Fruit fly (Drosophila melanogaster) whole organism, embryonic: ENCODE measurements around the gene Osbp.

ENCODE experiments used
- Abd-B ChIP-seq: fragments of 200-800 bp; sonication (Bioruptor generic); optimal IDR thresholded peaks from 2 replicates; lab custom pipeline; 2018; ENCODE audit warnings: missing biosample characterization, mild to moderate bottlenecking, missing genetic modification characterization, moderate library complexity
- Aef1 ChIP-seq: fragments of 200-800 bp; sonication (Bioruptor generic); IDR thresholded peaks from 3 replicates; pipeline ENCODE4 v1.3.6; 2022; ENCODE audit warnings: missing biosample characterization, missing genetic modification characterization
- B-H2 ChIP-seq: fragments of 200-800 bp; sonication (Bioruptor generic); optimal IDR thresholded peaks from 2 replicates; lab custom pipeline; 2018; ENCODE audit warnings: missing biosample characterization, mild to moderate bottlenecking, missing genetic modification characterization
- CG10654 ChIP-seq: fragments of 200-800 bp; sonication (Bioruptor generic); optimal IDR thresholded peaks from 2 replicates; lab custom pipeline; 2016; ENCODE audit warnings: missing biosample characterization, missing genetic modification characterization
- CG12659 ChIP-seq: fragments of 200-800 bp; sonication (Bioruptor generic); optimal IDR thresholded peaks from 3 replicates; lab custom pipeline; 2017; ENCODE audit warnings: mild to moderate bottlenecking, missing biosample characterization, missing genetic modification reagents, missing genetic modification characterization
- CG12942 ChIP-seq: fragments of 200-800 bp; sonication (Bioruptor generic); optimal IDR thresholded peaks from 3 replicates; lab custom pipeline; 2016; ENCODE audit warnings: missing biosample characterization, missing genetic modification characterization
- CG13123 ChIP-seq: fragments of 200-800 bp; sonication (Bioruptor generic); optimal IDR thresholded peaks from 2 replicates; lab custom pipeline; 2016; ENCODE audit warnings: missing biosample characterization, missing genetic modification characterization
- CG15269 ChIP-seq: fragments of 200-800 bp; sonication (Bioruptor generic); optimal IDR thresholded peaks from 2 replicates; lab custom pipeline; 2018; ENCODE audit warnings: missing biosample characterization, mild to moderate bottlenecking, missing genetic modification characterization, moderate library complexity
- CG16815 ChIP-seq: fragments of 200-800 bp; sonication (Bioruptor generic); optimal IDR thresholded peaks from 3 replicates; lab custom pipeline; 2017; ENCODE audit warnings: missing biosample characterization, mild to moderate bottlenecking, missing genetic modification characterization
- CG34224 ChIP-seq: fragments of 200-800 bp; sonication (Bioruptor generic); IDR thresholded peaks from 3 replicates; pipeline ENCODE4 v1.3.6; 2022; ENCODE audit warnings: missing biosample characterization, missing genetic modification characterization; ENCODE audit not compliant: partially characterized antibody
- CG34376 ChIP-seq: fragments of 200-800 bp; sonication (Bioruptor generic); optimal IDR thresholded peaks from 2 replicates; lab custom pipeline; 2018; ENCODE audit warnings: missing biosample characterization, mild to moderate bottlenecking, missing genetic modification characterization
- CG3726 ChIP-seq: fragments of 200-800 bp; sonication (Bioruptor generic); IDR thresholded peaks from 3 replicates; pipeline ENCODE4, ENCODE4 v1.3.6; 2022; ENCODE audit warnings: missing biosample characterization, missing genetic modification characterization
- CG3995 ChIP-seq: fragments of 200-800 bp; sonication (Bioruptor generic); optimal IDR thresholded peaks from 3 replicates; lab custom pipeline; 2016; ENCODE audit warnings: missing biosample characterization, missing genetic modification characterization
- CG4328 ChIP-seq: fragments of 200-800 bp; sonication (Bioruptor generic); optimal IDR thresholded peaks from 3 replicates; lab custom pipeline; 2017; ENCODE audit warnings: missing biosample characterization, missing genetic modification reagents, missing genetic modification characterization
- CG4360 ChIP-seq: fragments of 200-800 bp; sonication (Bioruptor generic); IDR thresholded peaks from 2 replicates; pipeline ENCODE4 v1.3.6; 2022; ENCODE audit warnings: missing biosample characterization, missing genetic modification characterization
- CG5245 ChIP-seq: fragments of 200-800 bp; sonication (Bioruptor generic); optimal IDR thresholded peaks from 3 replicates; lab custom pipeline; 2016; ENCODE audit warnings: missing biosample characterization, missing genetic modification characterization
- CG6654 ChIP-seq: fragments of 200-800 bp; sonication (Bioruptor generic); optimal IDR thresholded peaks from 2 replicates; lab custom pipeline; 2017; ENCODE audit warnings: missing biosample characterization, mild to moderate bottlenecking, missing genetic modification characterization
- CG6689 ChIP-seq: fragments of 200-800 bp; sonication (Bioruptor generic); IDR thresholded peaks from 2 replicates; pipeline ENCODE4 v1.3.6; 2022; ENCODE audit warnings: missing biosample characterization, missing genetic modification characterization
- CG7963 ChIP-seq: fragments of 200-800 bp; sonication (Bioruptor generic); IDR thresholded peaks from 3 replicates; pipeline ENCODE4 v1.3.6; 2022; ENCODE audit warnings: missing biosample characterization, missing genetic modification characterization; ENCODE audit not compliant: partially characterized antibody
- Camta ChIP-seq: fragments of 200-800 bp; sonication (Bioruptor generic); optimal IDR thresholded peaks from 2 replicates; lab custom pipeline; 2016; ENCODE audit warnings: missing biosample characterization, missing genetic modification characterization
- D19A ChIP-seq: fragments of 200-800 bp; optimal IDR thresholded peaks from 3 replicates; lab custom pipeline; 2019; ENCODE audit warnings: missing biosample characterization, mild to moderate bottlenecking, missing genetic modification characterization, moderate library complexity
- Hand ChIP-seq: fragments of 200-800 bp; sonication (Bioruptor generic); optimal IDR thresholded peaks from 2 replicates; lab custom pipeline; 2017; ENCODE audit warnings: mild to moderate bottlenecking, missing biosample characterization, missing genetic modification reagents, missing genetic modification characterization
- HmgZ ChIP-seq: fragments of 200-800 bp; sonication (Bioruptor generic); optimal IDR thresholded peaks from 2 replicates; lab custom pipeline; 2018; ENCODE audit warnings: missing biosample characterization, mild to moderate bottlenecking, missing genetic modification characterization
- Hr3 ChIP-seq: fragments of 200-800 bp; sonication (Bioruptor generic); optimal IDR thresholded peaks from 3 replicates; lab custom pipeline; 2016; ENCODE audit warnings: missing biosample characterization, missing genetic modification characterization
- Max ChIP-seq: fragments of 200-800 bp; sonication (Bioruptor generic); optimal IDR thresholded peaks from 2 replicates; lab custom pipeline; 2016; ENCODE audit warnings: missing biosample characterization, mild to moderate bottlenecking, missing genetic modification characterization
- NC2β ChIP-seq: fragments of 200-800 bp; sonication (Bioruptor generic); optimal IDR thresholded peaks from 2 replicates; lab custom pipeline; 2016; ENCODE audit warnings: missing biosample characterization, missing genetic modification characterization
- PHDP ChIP-seq: fragments of 200-800 bp; sonication (Bioruptor generic); optimal IDR thresholded peaks from 3 replicates; lab custom pipeline; 2018; ENCODE audit warnings: missing biosample characterization, mild to moderate bottlenecking, missing genetic modification characterization, moderate library complexity
- Rfx ChIP-seq: fragments of 200-800 bp; sonication (Bioruptor generic); IDR thresholded peaks from 2 replicates; pipeline ENCODE4 v1.3.6; 2022; ENCODE audit warnings: missing biosample characterization, missing genetic modification characterization
- Sin3A ChIP-seq: fragments of >200 bp; optimal IDR thresholded peaks from 2 replicates; lab custom pipeline; 2018
- ase ChIP-seq: fragments of 200-800 bp; sonication (Bioruptor generic); IDR thresholded peaks from 3 replicates; pipeline ENCODE4 v1.3.6; 2022; ENCODE audit warnings: missing biosample characterization, missing genetic modification characterization
- ash1 ChIP-seq: fragments of 200-800 bp; sonication (Bioruptor generic); optimal IDR thresholded peaks from 2 replicates; lab custom pipeline; 2018; ENCODE audit warnings: missing biosample characterization, mild to moderate bottlenecking, missing genetic modification characterization
- br ChIP-seq: fragments of >200 bp; optimal IDR thresholded peaks from 2 replicates; lab custom pipeline; 2017
- dan ChIP-seq: fragments of 200-800 bp; sonication (Bioruptor generic); IDR thresholded peaks from 2 replicates; pipeline ENCODE4 v1.3.6; 2022; ENCODE audit warnings: missing biosample characterization, missing genetic modification characterization
- dmrt11E ChIP-seq: fragments of 200-800 bp; sonication (Bioruptor generic); optimal IDR thresholded peaks from 3 replicates; lab custom pipeline; 2018; ENCODE audit warnings: missing biosample characterization, mild to moderate bottlenecking, missing genetic modification characterization, moderate library complexity
- dysf ChIP-seq: fragments of 200-800 bp; sonication (Bioruptor generic); IDR thresholded peaks from 3 replicates; pipeline ENCODE4 v1.3.6; 2022; ENCODE audit warnings: missing biosample characterization, missing genetic modification characterization
- gcm ChIP-seq: fragments of 200-800 bp; sonication (Bioruptor generic); optimal IDR thresholded peaks from 2 replicates; lab custom pipeline; 2019; ENCODE audit warnings: missing biosample characterization, mild to moderate bottlenecking, missing genetic modification characterization, moderate library complexity
- gem ChIP-seq: fragments of 200-800 bp; sonication (Bioruptor generic); optimal IDR thresholded peaks from 2 replicates; lab custom pipeline; 2019; ENCODE audit warnings: missing biosample characterization, mild to moderate bottlenecking, missing genetic modification characterization, moderate library complexity
- ind ChIP-seq: fragments of 200-800 bp; sonication (Bioruptor generic); optimal IDR thresholded peaks from 3 replicates; lab custom pipeline; 2016; ENCODE audit warnings: missing biosample characterization, missing genetic modification characterization
- jumu ChIP-seq: fragments of 200-800 bp; sonication (Bioruptor generic); optimal IDR thresholded peaks from 3 replicates; lab custom pipeline; 2016; ENCODE audit warnings: missing biosample characterization, missing genetic modification characterization
- lmd ChIP-seq: fragments of 200-800 bp; sonication (Bioruptor generic); IDR thresholded peaks from 2 replicates; pipeline ENCODE4 v1.3.6; 2022; ENCODE audit warnings: missing biosample characterization, missing genetic modification characterization
- maf-S ChIP-seq: fragments of 200-800 bp; sonication (Bioruptor generic); optimal IDR thresholded peaks from 2 replicates; lab custom pipeline; 2016; ENCODE audit warnings: missing biosample characterization, missing genetic modification characterization
- mld ChIP-seq: fragments of 200-800 bp; sonication (Bioruptor generic); IDR thresholded peaks from 3 replicates; pipeline ENCODE4 v1.3.6; 2022; ENCODE audit warnings: missing biosample characterization, missing genetic modification characterization; ENCODE audit not compliant: partially characterized antibody
- row ChIP-seq: fragments of 200-800 bp; sonication (Bioruptor generic); IDR thresholded peaks from 3 replicates; pipeline ENCODE4 v1.3.6; 2022; ENCODE audit warnings: missing biosample characterization, missing genetic modification characterization
- slbo ChIP-seq: fragments of 200-800 bp; sonication (Bioruptor generic); IDR thresholded peaks from 2 replicates; pipeline ENCODE4 v1.3.6; 2022; ENCODE audit warnings: missing biosample characterization, missing genetic modification characterization
- sug ChIP-seq: fragments of 200-800 bp; optimal IDR thresholded peaks from 2 replicates; lab custom pipeline; 2019; ENCODE audit warnings: missing biosample characterization, mild to moderate bottlenecking, missing genetic modification characterization, moderate library complexity
- tgo ChIP-seq: fragments of 200-800 bp; sonication (Bioruptor generic); IDR thresholded peaks from 3 replicates; pipeline ENCODE4 v1.3.6; 2022; ENCODE audit warnings: missing biosample characterization, missing genetic modification characterization
- trem ChIP-seq: fragments of 200-800 bp; optimal IDR thresholded peaks from 3 replicates; lab custom pipeline; 2019; ENCODE audit warnings: missing biosample characterization, mild to moderate bottlenecking, missing genetic modification characterization, moderate library complexity
- z ChIP-seq: fragments of 200-800 bp; sonication (Bioruptor generic); IDR thresholded peaks from 3 replicates; pipeline ENCODE4 v1.3.6; 2022; ENCODE audit warnings: missing biosample characterization, missing genetic modification characterization
- zfh1 ChIP-seq: fragments of 200-800 bp; sonication (Bioruptor generic); IDR thresholded peaks from 3 replicates; pipeline ENCODE4 v1.3.6; 2022; ENCODE audit warnings: missing biosample characterization, missing genetic modification characterization

Osbp gene

DNA sequence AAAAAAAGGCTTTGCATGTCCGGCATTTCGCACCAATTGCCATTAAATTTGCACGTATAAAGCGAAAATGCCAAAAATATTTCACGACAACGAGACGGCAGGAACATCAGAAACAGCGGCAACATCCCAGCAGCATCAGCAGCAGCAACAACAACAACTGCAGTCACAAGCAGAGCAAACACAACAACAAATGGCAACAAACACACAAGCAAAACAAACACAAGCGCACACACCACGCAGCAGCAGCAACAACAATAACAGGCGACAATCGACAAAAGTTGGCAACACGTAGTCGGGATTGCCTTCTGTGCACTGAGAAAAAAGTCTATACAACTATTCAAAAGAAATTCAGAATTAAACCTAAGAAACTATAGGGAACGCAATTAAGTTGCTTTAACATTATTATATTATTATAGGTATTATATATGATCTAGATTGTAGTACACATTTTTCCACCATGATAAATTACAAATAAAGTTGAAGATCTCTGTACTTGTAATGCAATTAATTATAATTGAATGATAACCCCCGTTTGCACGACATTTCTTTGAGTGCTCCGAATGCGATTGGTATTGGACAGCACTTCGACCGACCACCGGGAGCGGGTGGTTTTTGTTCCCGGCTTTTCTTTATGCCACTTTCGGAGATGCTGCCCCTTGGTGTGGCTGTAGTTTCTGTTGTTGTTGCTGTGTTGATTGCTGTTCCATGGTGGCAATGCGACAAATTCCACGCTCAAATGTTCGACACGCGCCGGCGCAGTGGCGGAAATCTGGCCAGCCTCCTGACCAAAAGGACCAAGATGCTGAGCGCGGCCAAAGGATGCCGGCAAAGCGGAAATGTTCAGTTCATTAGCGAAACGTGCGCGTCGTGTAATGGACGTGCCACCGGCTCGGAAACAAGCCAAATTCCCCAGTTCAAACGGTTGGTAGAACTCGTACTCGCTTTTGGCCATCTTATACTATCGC is 45.8 kb upstream of the Osbp start, which contains the start of gene tnc (continued):
- TF ChIP-seq mld (GFP tag; lab: Robert Waterston, UW): no peak
- no peak for TF ChIP-seq CG7963 (GFP tag; lab: Robert Waterston, UW)
- TF ChIP-seq br (lab: Kevin White, UChicago): no peak
- no peak for TF ChIP-seq z (GFP tag; lab: Robert Waterston, UW)
- TF ChIP-seq maf-S (GFP tag; lab: Kevin White, UChicago): no peak
- TF ChIP-seq CG34376 (GFP tag; lab: Kevin White, UChicago): no peak
- TF ChIP-seq jumu (GFP tag; lab: Kevin White, UChicago): no peak
- TF ChIP-seq tgo (GFP tag; lab: Robert Waterston, UW): 0 out of 3 replicates have a peak, but pooled peaks have one; percentile 20
- TF ChIP-seq CG4328 (GFP tag; lab: Kevin White, UChicago): peak; percentile 38
- no peak for TF ChIP-seq B-H2 (GFP tag; lab: Kevin White, UChicago)
- peak; percentile 75 for TF ChIP-seq row
- TF ChIP-seq D19A (tag; lab: Kevin White, UChicago): no peak
- peak; percentile 66 for TF ChIP-seq CG15269 (tag; lab: Kevin White, UChicago)
- TF ChIP-seq Camta (GFP tag; lab: Kevin White, UChicago): no peak
- peak; percentile 39 for TF ChIP-seq CG12659 (GFP tag; lab: Kevin White, UChicago)
- TF ChIP-seq CG4360 (GFP tag; lab: Robert Waterston, UW): peak; percentile 85
- peak; percentile 16 for TF ChIP-seq CG12942 (GFP tag; lab: Kevin White, UChicago)
- TF ChIP-seq ase: no peak
- TF ChIP-seq CG3995 (GFP tag; lab: Kevin White, UChicago): no peak
- peak; percentile 55; the same call in 2 of the 3 replicates for TF ChIP-seq dysf (GFP tag; lab: Robert Waterston, UW)
- TF ChIP-seq CG10654 (GFP tag; lab: Kevin White, UChicago): peak; percentile 7
- TF ChIP-seq CG6689: 0 out of 2 replicates have a peak, but pooled peaks have one; percentile 57
- no peak for TF ChIP-seq CG34224
- TF ChIP-seq slbo (GFP tag; lab: Robert Waterston, UW): peak; percentile 53
- no peak for TF ChIP-seq zfh1 (GFP tag; lab: Robert Waterston, UW)
- TF ChIP-seq Hr3: peak; percentile 44
- TF ChIP-seq ind (GFP tag; lab: Kevin White, UChicago): peak; percentile 47
- peak; percentile 30; the same call in 1 of the 3 replicates for TF ChIP-seq Aef1
- TF ChIP-seq Max (GFP tag; lab: Kevin White, UChicago): no peak
- TF ChIP-seq Sin3A (lab: Kevin White, UChicago): no peak
- peak; percentile 14 for TF ChIP-seq HmgZ
- TF ChIP-seq sug (tag; lab: Kevin White, UChicago): peak; percentile 32
- peak; percentile 39; the same call in 1 of the 2 replicates for TF ChIP-seq lmd (GFP tag; lab: Robert Waterston, UW)
- peak; percentile 14 for TF ChIP-seq CG6654 (GFP tag; lab: Kevin White, UChicago)
- TF ChIP-seq CG16815 (GFP tag; lab: Kevin White, UChicago): peak; percentile 38
- peak; percentile 24 for TF ChIP-seq trem (tag; lab: Kevin White, UChicago)
- peak; percentile 30; the same call in 1 of the 2 replicates for TF ChIP-seq Rfx
- peak; percentile 34 for TF ChIP-seq Abd-B (GFP tag; lab: Kevin White, UChicago)
- TF ChIP-seq PHDP: peak; percentile 61
- peak; percentile 53 for TF ChIP-seq Hand (GFP tag; lab: Kevin White, UChicago)
- TF ChIP-seq gem (tag; lab: Kevin White, UChicago): peak; percentile 81
- TF ChIP-seq ash1 (GFP tag; lab: Kevin White, UChicago): no peak
- TF ChIP-seq dan (GFP tag; lab: Robert Waterston, UW): no peak
- peak; percentile 5 for TF ChIP-seq dmrt11E (tag; lab: Kevin White, UChicago)
- no peak for TF ChIP-seq CG3726 (GFP tag; lab: Robert Waterston, UW)
- no peak for TF ChIP-seq CG13123
- TF ChIP-seq CG5245 (GFP tag; lab: Kevin White, UChicago): no peak
- TF ChIP-seq NC2β (GFP tag; lab: Kevin White, UChicago): no peak
- TF ChIP-seq gcm (GFP tag; lab: Kevin White, UChicago): peak; percentile 33
